Fruit fly (Drosophila melanogaster): ENCODE data around the gene CG31673.

The CG31673 gene

dm6 chr2L:20787271-20787791 lies 42.1 kb upstream of the CG31673 start, which contains the start of gene Pomp (continued):
- peak; percentile 35; the same call in 1 of the 2 replicates for TF ChIP-seq crol (GFP tag; IDR thresholded peaks at IDR 0.05)
- TF ChIP-seq nmo (GFP tag; optimal IDR thresholded peaks at IDR 0.05): peak; percentile 89
- TF ChIP-seq CG11247 (GFP tag; IDR thresholded peaks at IDR 0.05): peak; percentile 89
- TF ChIP-seq CG33557 (GFP tag; optimal IDR thresholded peaks at IDR 0.05): no peak
- no peak for TF ChIP-seq sima (GFP tag; optimal IDR thresholded peaks at IDR 0.05)
- peak; percentile 48; the same call in 1 of the 2 replicates for TF ChIP-seq Lim3 (GFP tag; IDR thresholded peaks at IDR 0.05)
- no peak for TF ChIP-seq repo (GFP tag; optimal IDR thresholded peaks at IDR 0.05)
- peak; percentile 87 for TF ChIP-seq lilli (GFP tag; optimal IDR thresholded peaks at IDR 0.05)
- peak; percentile 93 for TF ChIP-seq lab (GFP tag; optimal IDR thresholded peaks at IDR 0.05)
- TF ChIP-seq Mad (GFP tag; optimal IDR thresholded peaks at IDR 0.05): peak; percentile 52
- TF ChIP-seq twi (tag; optimal IDR thresholded peaks at IDR 0.05): peak; percentile 35
- TF ChIP-seq fd96Cb (tag; optimal IDR thresholded peaks at IDR 0.05): peak; percentile 88
- peak; percentile 80 for TF ChIP-seq dmrt11E (tag; optimal IDR thresholded peaks at IDR 0.05)
- peak; percentile 62 for TF ChIP-seq p53 (GFP tag; optimal IDR thresholded peaks at IDR 0.05)
- TF ChIP-seq CG43689 (GFP tag; IDR thresholded peaks at IDR 0.05): 0 out of 2 replicates have a peak, but pooled peaks have one; percentile 18
- TF ChIP-seq schlank (tag; optimal IDR thresholded peaks at IDR 0.05): peak; percentile 62
- TF ChIP-seq CG13296 (GFP tag; optimal IDR thresholded peaks at IDR 0.05): peak; percentile 80
- peak; percentile 48 for TF ChIP-seq Dp (GFP tag; optimal IDR thresholded peaks at IDR 0.05)
- TF ChIP-seq wor (GFP tag; IDR thresholded peaks at IDR 0.05): peak; percentile 60
- TF ChIP-seq CG14441 (GFP tag; IDR thresholded peaks at IDR 0.05): peak; percentile 91
- peak; percentile 44 for TF ChIP-seq tx (GFP tag; optimal IDR thresholded peaks at IDR 0.05)
- peak; percentile 73 for TF ChIP-seq salm (tag; optimal IDR thresholded peaks at IDR 0.05)
- TF ChIP-seq ttk (GFP tag; IDR thresholded peaks at IDR 0.05): peak; percentile 84
- TF ChIP-seq Ptx1 (GFP tag; IDR thresholded peaks at IDR 0.05): peak; percentile 85
- peak; percentile 88 for TF ChIP-seq CG15514 (GFP tag; optimal IDR thresholded peaks at IDR 0.05)
- peak; percentile 95 for TF ChIP-seq Xrp1 (GFP tag; IDR thresholded peaks at IDR 0.05)
- TF ChIP-seq zfh1 (GFP tag; IDR thresholded peaks at IDR 0.05): peak; percentile 92
- TF ChIP-seq inv (GFP tag; IDR thresholded peaks at IDR 0.05; ENCODE audit: partially characterized antibody): peak; percentile 56
- peak; percentile 84 for TF ChIP-seq CG7372 (GFP tag; IDR thresholded peaks at IDR 0.05)
- TF ChIP-seq dpn (GFP tag; optimal IDR thresholded peaks at IDR 0.05): peak; percentile 72 to 88
- peak; percentile 89 for TF ChIP-seq Atf6 (GFP tag; IDR thresholded peaks at IDR 0.05)
- peak; percentile 93 for TF ChIP-seq gem (tag; optimal IDR thresholded peaks at IDR 0.05)
- peak; percentile 15; the same call in 1 of the 2 replicates for TF ChIP-seq CG2129 (GFP tag; IDR thresholded peaks at IDR 0.05; ENCODE audit: partially characterized antibody)
- peak; percentile 85 for TF ChIP-seq ranshi (GFP tag; IDR thresholded peaks at IDR 0.05)
- peak; percentile 73 for TF ChIP-seq E2f2 (GFP tag; IDR thresholded peaks at IDR 0.05)
- peak; percentile 80 for TF ChIP-seq sisA (GFP tag; IDR thresholded peaks at IDR 0.05)
- TF ChIP-seq ems (GFP tag; optimal IDR thresholded peaks at IDR 0.05): peak; percentile 53
- peak; percentile 83 for TF ChIP-seq CG3281 (GFP tag; optimal IDR thresholded peaks at IDR 0.05)
- TF ChIP-seq CG12744 (GFP tag; optimal IDR thresholded peaks at IDR 0.05): no peak
- TF ChIP-seq Bgb (GFP tag; IDR thresholded peaks at IDR 0.05; ENCODE audit: partially characterized antibody): peak; percentile 71; the same call in 1 of the 2 replicates
- peak; percentile 70 for TF ChIP-seq CG13775 (GFP tag; optimal IDR thresholded peaks at IDR 0.05)
- TF ChIP-seq CG7987 (GFP tag; optimal IDR thresholded peaks at IDR 0.05): peak; percentile 80
- peak; percentile 64 for TF ChIP-seq CG1024 (GFP tag; IDR thresholded peaks at IDR 0.05)
- TF ChIP-seq Dref (GFP tag; IDR thresholded peaks at IDR 0.05): peak; percentile 95
- TF ChIP-seq Dip2 (GFP tag; IDR thresholded peaks at IDR 0.05): peak; percentile 37; the same call in 1 of the 2 replicates
- 0 out of 2 replicates have a peak, but pooled peaks have one; percentile 35 for TF ChIP-seq nerfin-2 (GFP tag; IDR thresholded peaks at IDR 0.05; ENCODE audit: partially characterized antibody)
- peak; percentile 81 for TF ChIP-seq Aef1 (GFP tag; IDR thresholded peaks at IDR 0.05)
- TF ChIP-seq pros (GFP tag; optimal IDR thresholded peaks at IDR 0.05): no peak
- TF ChIP-seq usp (GFP tag; optimal IDR thresholded peaks at IDR 0.05): no peak
- TF ChIP-seq HLH54F (GFP tag; optimal IDR thresholded peaks at IDR 0.05): peak; percentile 62

Measured in whole organism, embryonic.